Fruit fly (Drosophila melanogaster) whole organism, embryonic: ENCODE data around the gene rumi.
A peak's percentile ranks its signal among the peaks of the same experiment; 100 is the strongest.

ENCODE experiments used
- Bdp1 ChIP-seq: fragments of 200-800 bp; sonication (Bioruptor generic); optimal IDR thresholded peaks from 3 replicates; lab custom pipeline; 2016; ENCODE audit warnings: missing biosample characterization, missing genetic modification characterization
- Blimp-1 ChIP-seq: fragments of 200-800 bp; sonication (Bioruptor generic); optimal IDR thresholded peaks from 3 replicates; lab custom pipeline; 2018; ENCODE audit warnings: missing biosample characterization, missing genetic modification characterization, mild to moderate bottlenecking, moderate library complexity, missing genetic modification reagents
- CG10366 ChIP-seq: fragments of 200-800 bp; sonication (Bioruptor generic); IDR thresholded peaks from 2 replicates; pipeline ENCODE4 v1.3.6; 2022; ENCODE audit warnings: missing biosample characterization, missing genetic modification characterization
- CG10543 ChIP-seq: fragments of 200-800 bp; sonication (Bioruptor generic); optimal IDR thresholded peaks from 3 replicates; lab custom pipeline; 2017; ENCODE audit warnings: missing biosample characterization, mild to moderate bottlenecking, missing genetic modification characterization, moderate library complexity
- CG11504 ChIP-seq: fragments of 200-800 bp; sonication (Bioruptor generic); optimal IDR thresholded peaks from 3 replicates; lab custom pipeline; 2019; ENCODE audit warnings: missing biosample characterization, mild to moderate bottlenecking, missing genetic modification characterization, moderate library complexity
- CG12236 ChIP-seq: fragments of 200-800 bp; sonication (Bioruptor generic); optimal IDR thresholded peaks from 2 replicates; lab custom pipeline; 2016; ENCODE audit warnings: missing biosample characterization, missing genetic modification characterization
- CG12769 ChIP-seq: fragments of 200-800 bp; sonication (Bioruptor generic); optimal IDR thresholded peaks from 2 replicates; lab custom pipeline; 2019; ENCODE audit warnings: missing biosample characterization, mild to moderate bottlenecking, missing genetic modification characterization, moderate library complexity
- CG13424 ChIP-seq: fragments of 200-800 bp; sonication (Bioruptor generic); optimal IDR thresholded peaks from 2 replicates; lab custom pipeline; 2019; ENCODE audit warnings: missing biosample characterization, mild to moderate bottlenecking, missing genetic modification characterization, moderate library complexity
- CG14014 ChIP-seq: fragments of 200-800 bp; sonication (Bioruptor generic); IDR thresholded peaks from 2 replicates; pipeline ENCODE4 v1.3.6; 2022; ENCODE audit warnings: missing biosample characterization, missing genetic modification characterization
- CG17829 ChIP-seq: fragments of 200-800 bp; optimal IDR thresholded peaks from 2 replicates; lab custom pipeline; 2019; ENCODE audit warnings: missing biosample characterization, mild to moderate bottlenecking, missing genetic modification characterization, moderate library complexity
- CG2120 ChIP-seq: fragments of 200-800 bp; sonication (Bioruptor generic); optimal IDR thresholded peaks from 3 replicates; lab custom pipeline; 2016; ENCODE audit warnings: missing biosample characterization, missing genetic modification characterization
- CG2712 ChIP-seq: fragments of 200-800 bp; optimal IDR thresholded peaks from 3 replicates; lab custom pipeline; 2019; ENCODE audit warnings: missing biosample characterization, mild to moderate bottlenecking, missing genetic modification characterization, moderate library complexity
- CG32532 ChIP-seq: fragments of 200-800 bp; sonication (Bioruptor generic); IDR thresholded peaks from 2 replicates; pipeline ENCODE4 v1.3.6; 2022; ENCODE audit warnings: missing biosample characterization, missing genetic modification characterization
- CG6683 ChIP-seq: fragments of 200-800 bp; sonication (Bioruptor generic); optimal IDR thresholded peaks from 2 replicates; lab custom pipeline; 2017; ENCODE audit warnings: missing biosample characterization, mild to moderate bottlenecking, missing genetic modification characterization, missing genetic modification reagents
- CG6813 ChIP-seq: fragments of 200-800 bp; sonication (Bioruptor generic); optimal IDR thresholded peaks from 2 replicates; lab custom pipeline; 2017; ENCODE audit warnings: missing biosample characterization, missing genetic modification characterization, mild to moderate bottlenecking, moderate library complexity, missing genetic modification reagents
- CG7839 ChIP-seq: fragments of 200-800 bp; sonication (Bioruptor generic); optimal IDR thresholded peaks from 3 replicates; lab custom pipeline; 2018; ENCODE audit warnings: missing biosample characterization, mild to moderate bottlenecking, missing genetic modification characterization, moderate library complexity
- CG9727 ChIP-seq: fragments of 200-800 bp; sonication (Bioruptor generic); optimal IDR thresholded peaks from 3 replicates; lab custom pipeline; 2017; ENCODE audit warnings: missing biosample characterization, mild to moderate bottlenecking, missing genetic modification characterization
- CrebB ChIP-seq: fragments of 200-800 bp; sonication (Bioruptor generic); optimal IDR thresholded peaks from 3 replicates; lab custom pipeline; 2018; ENCODE audit warnings: missing biosample characterization, mild to moderate bottlenecking, missing genetic modification characterization
- Drgx ChIP-seq: fragments of 200-800 bp; sonication (Bioruptor generic); IDR thresholded peaks from 2 replicates; pipeline ENCODE4 v1.3.6; 2022; ENCODE audit warnings: missing biosample characterization, missing genetic modification characterization
- E2f2 ChIP-seq: fragments of 200-800 bp; sonication (Bioruptor generic); IDR thresholded peaks from 2 replicates; pipeline ENCODE4 v1.3.6; 2022; ENCODE audit warnings: missing biosample characterization, missing genetic modification characterization
- Elba2 ChIP-seq: fragments of 200-800 bp; sonication (Bioruptor generic); optimal IDR thresholded peaks from 3 replicates; lab custom pipeline; 2016; ENCODE audit warnings: missing biosample characterization, missing genetic modification characterization
- Fer2 ChIP-seq: fragments of 200-800 bp; sonication (Bioruptor generic); optimal IDR thresholded peaks from 2 replicates; lab custom pipeline; 2018; ENCODE audit warnings: missing biosample characterization, mild to moderate bottlenecking, missing genetic modification characterization, moderate library complexity
- Med ChIP-seq: fragments of 200-800 bp; sonication (Bioruptor generic); peaks from one replicate; lab custom pipeline; 2016; ENCODE audit warnings: missing biosample characterization, missing genetic modification characterization, mild to moderate bottlenecking, inconsistent platforms, moderate library complexity
- Sry-δ ChIP-seq: fragments of 200-800 bp; sonication (Bioruptor generic); optimal IDR thresholded peaks from 2 replicates; lab custom pipeline; 2016; ENCODE audit warnings: missing biosample characterization, missing genetic modification characterization
- Stat92E ChIP-seq, 3 experiments: fragments of >200 bp in 2 of 3; fragments of 200-800 bp in 1 of 3; sonication (Bioruptor generic) in 1 of 3; optimal IDR thresholded peaks; 2 replicates each; lab custom pipeline; 2017 to 2019; ENCODE audit warnings: missing biosample characterization in 3 of 3, missing genetic modification characterization in 3 of 3, mild to moderate bottlenecking in 1 of 3, moderate library complexity in 1 of 3
- Taf1 ChIP-seq: fragments of 200-800 bp; sonication (Bioruptor generic); IDR thresholded peaks from 2 replicates; pipeline ENCODE4 v1.3.6; 2022; ENCODE audit warnings: missing biosample characterization, missing genetic modification characterization
- bowl ChIP-seq: fragments of 200-800 bp; sonication (Bioruptor generic); IDR thresholded peaks from 2 replicates; pipeline ENCODE4 v1.3.6; 2022; ENCODE audit warnings: missing biosample characterization, missing genetic modification characterization
- br ChIP-seq: fragments of >200 bp; optimal IDR thresholded peaks from 2 replicates; lab custom pipeline; 2017
- bsh ChIP-seq, 2 experiments: fragments of 200-800 bp; sonication (Bioruptor generic); optimal IDR thresholded peaks; 2 replicates each; lab custom pipeline; 2017 to 2018; ENCODE audit warnings: mild to moderate bottlenecking in 2 of 2, missing biosample characterization in 2 of 2, missing genetic modification characterization in 2 of 2, moderate library complexity in 1 of 2
- cg ChIP-seq: fragments of 200-800 bp; sonication (Bioruptor generic); optimal IDR thresholded peaks from 3 replicates; lab custom pipeline; 2019; ENCODE audit warnings: missing biosample characterization, mild to moderate bottlenecking, missing genetic modification characterization, moderate library complexity
- croc ChIP-seq: fragments of 200-800 bp; sonication (Bioruptor generic); conservative IDR thresholded peaks from 3 replicates; pipeline ENCODE4 v1.3.6; 2022; ENCODE audit warnings: missing biosample characterization, missing genetic modification characterization
- dmrt11E ChIP-seq: fragments of 200-800 bp; sonication (Bioruptor generic); optimal IDR thresholded peaks from 3 replicates; lab custom pipeline; 2018; ENCODE audit warnings: missing biosample characterization, mild to moderate bottlenecking, missing genetic modification characterization, moderate library complexity
- dysf ChIP-seq: fragments of 200-800 bp; sonication (Bioruptor generic); IDR thresholded peaks from 3 replicates; pipeline ENCODE4 v1.3.6; 2022; ENCODE audit warnings: missing biosample characterization, missing genetic modification characterization
- fru ChIP-seq: fragments of >200 bp; optimal IDR thresholded peaks from 2 replicates; lab custom pipeline; 2017
- gce ChIP-seq: fragments of 200-800 bp; sonication (Bioruptor generic); IDR thresholded peaks from 3 replicates; pipeline ENCODE4 v1.3.6; 2022; ENCODE audit warnings: missing biosample characterization, missing genetic modification characterization
- gcm2 ChIP-seq: fragments of 200-800 bp; sonication (Bioruptor generic); optimal IDR thresholded peaks from 2 replicates; lab custom pipeline; 2016; ENCODE audit warnings: missing biosample characterization, missing genetic modification characterization
- grn ChIP-seq: fragments of 200-800 bp; sonication (Bioruptor generic); optimal IDR thresholded peaks from 3 replicates; lab custom pipeline; 2017; ENCODE audit warnings: missing biosample characterization, missing genetic modification characterization
- her ChIP-seq: fragments of 200-800 bp; sonication (Bioruptor generic); optimal IDR thresholded peaks from 2 replicates; lab custom pipeline; 2016; ENCODE audit warnings: missing biosample characterization, missing genetic modification characterization
- kah ChIP-seq: fragments of 200-800 bp; sonication (Bioruptor generic); optimal IDR thresholded peaks from 2 replicates; lab custom pipeline; 2018; ENCODE audit warnings: missing biosample characterization, mild to moderate bottlenecking, missing genetic modification characterization
- odd ChIP-seq: fragments of 200-800 bp; sonication (Bioruptor generic); optimal IDR thresholded peaks from 2 replicates; lab custom pipeline; 2017; ENCODE audit warnings: missing biosample characterization, mild to moderate bottlenecking, missing genetic modification characterization
- onecut ChIP-seq: fragments of 200-800 bp; sonication (Bioruptor generic); IDR thresholded peaks from 2 replicates; pipeline ENCODE4 v1.3.6; 2022; ENCODE audit warnings: missing biosample characterization, missing genetic modification characterization
- pros ChIP-seq: fragments of 200-800 bp; sonication (Bioruptor generic); optimal IDR thresholded peaks from 3 replicates; lab custom pipeline; 2019; ENCODE audit warnings: missing biosample characterization, mild to moderate bottlenecking, missing genetic modification characterization, moderate library complexity
- sd ChIP-seq: fragments of 200-800 bp; sonication (Bioruptor generic); optimal IDR thresholded peaks from 3 replicates; lab custom pipeline; 2018; ENCODE audit warnings: missing biosample characterization, mild to moderate bottlenecking, missing genetic modification characterization, moderate library complexity
- shn ChIP-seq: fragments of 200-800 bp; sonication (Bioruptor generic); optimal IDR thresholded peaks from 3 replicates; lab custom pipeline; 2016; ENCODE audit warnings: missing biosample characterization, missing genetic modification characterization
- sim ChIP-seq: fragments of 200-800 bp; sonication (Bioruptor generic); IDR thresholded peaks from 2 replicates; pipeline ENCODE4 v1.3.6; 2022; ENCODE audit warnings: missing biosample characterization, missing genetic modification characterization
- sqz ChIP-seq: fragments of 200-800 bp; sonication (Bioruptor generic); optimal IDR thresholded peaks from 3 replicates; lab custom pipeline; 2018; ENCODE audit warnings: missing biosample characterization, mild to moderate bottlenecking, missing genetic modification characterization
- stc ChIP-seq: fragments of 200-800 bp; sonication (Bioruptor generic); IDR thresholded peaks from 2 replicates; pipeline ENCODE4 v1.3.6; 2022; ENCODE audit warnings: missing biosample characterization, missing genetic modification characterization
- sug ChIP-seq: fragments of 200-800 bp; optimal IDR thresholded peaks from 2 replicates; lab custom pipeline; 2019; ENCODE audit warnings: missing biosample characterization, mild to moderate bottlenecking, missing genetic modification characterization, moderate library complexity
- tgo ChIP-seq: fragments of 200-800 bp; sonication (Bioruptor generic); IDR thresholded peaks from 3 replicates; pipeline ENCODE4 v1.3.6; 2022; ENCODE audit warnings: missing biosample characterization, missing genetic modification characterization
- tll ChIP-seq, 2 experiments: fragments of 200-800 bp in 1 of 2; fragments of >200 bp in 1 of 2; sonication (Bioruptor generic) in 1 of 2; optimal IDR thresholded peaks; 2 replicates each; lab custom pipeline; 2017 to 2019; ENCODE audit warnings: missing biosample characterization in 2 of 2, missing genetic modification characterization in 2 of 2, mild to moderate bottlenecking in 1 of 2, moderate library complexity in 1 of 2
- twi ChIP-seq: fragments of 200-800 bp; optimal IDR thresholded peaks from 2 replicates; lab custom pipeline; 2019; ENCODE audit warnings: missing biosample characterization, mild to moderate bottlenecking, missing genetic modification characterization, moderate library complexity

Gene rumi

dm6 chr3R:22781412-22781811 is 31.0 kb upstream of the rumi start (continued):
- TF ChIP-seq grn (GFP tag; lab: Kevin White, UChicago) (no peak), Blimp-1 (GFP tag; lab: Kevin White, UChicago) (peak; percentile 29), Bdp1 (GFP tag; lab: Kevin White, UChicago) (no peak), Drgx (GFP tag; lab: Robert Waterston, UW) (peak; percentile 80), dysf (GFP tag; lab: Robert Waterston, UW) (0 out of 3 replicates have a peak, but pooled peaks have one; percentile 19), tgo (GFP tag; lab: Robert Waterston, UW) (no peak), sim (GFP tag; lab: Robert Waterston, UW) (no peak), shn (GFP tag; lab: Kevin White, UChicago) (no peak), CG11504 (tag; lab: Kevin White, UChicago) (peak; percentile 59), CG13424 (tag; lab: Kevin White, UChicago) (peak; percentile 2), Sry-δ (GFP tag; lab: Kevin White, UChicago) (no peak), CG32532 (GFP tag; lab: Robert Waterston, UW) (peak; percentile 63), CG10543 (GFP tag; lab: Kevin White, UChicago) (peak; percentile 45), sqz (GFP tag; lab: Kevin White, UChicago) (peak; percentile 18), stc (GFP tag; lab: Robert Waterston, UW) (no peak), CG14014 (peak; percentile 53; the same call in 1 of the 2 replicates), sug (tag; lab: Kevin White, UChicago) (peak; percentile 5), Taf1 (GFP tag; lab: Robert Waterston, UW) (no peak), Elba2 (GFP tag; lab: Kevin White, UChicago) (no peak), odd (peak; percentile 14), E2f2 (peak; percentile 33), cg (GFP tag; lab: Kevin White, UChicago) (peak; percentile 85), gce (GFP tag; lab: Robert Waterston, UW) (0 out of 3 replicates have a peak, but pooled peaks have one; percentile 22), CG7839 (no peak), CG9727 (GFP tag; lab: Kevin White, UChicago) (no peak), sd (tag; lab: Kevin White, UChicago) (peak; percentile 22), pros (GFP tag; lab: Kevin White, UChicago) (peak; percentile 2), fru (lab: Kevin White, UChicago) (no peak), CG12236 (GFP tag; lab: Kevin White, UChicago) (no peak), bsh (GFP tag; optimal IDR thresholded peaks at IDR 0.05; lab: Kevin White, UChicago) (peak in 1 of 2 experiments; percentile 14), CG2712 (tag; lab: Kevin White, UChicago) (peak; percentile 0), her (no peak), CG17829 (tag; lab: Kevin White, UChicago) (peak; percentile 7), onecut (peak; percentile 53), CG6683 (no peak), CG12769 (tag; lab: Kevin White, UChicago) (peak; percentile 7), dmrt11E (no peak), CG6813 (no peak), kah (peak; percentile 17), br (lab: Kevin White, UChicago) (no peak), CG10366 (GFP tag; lab: Robert Waterston, UW) (peak; percentile 30; the same call in 1 of the 2 replicates), gcm2 (GFP tag; lab: Kevin White, UChicago) (no peak), Med (GFP tag; lab: Kevin White, UChicago) (no peak), croc (no peak), CrebB (tag; lab: Kevin White, UChicago) (peak; percentile 11), Stat92E (GFP tag; optimal IDR thresholded peaks at IDR 0.05; lab: Kevin White, UChicago) (peak in 1 of 3 experiments; percentile 36), tll (GFP tag; optimal IDR thresholded peaks at IDR 0.05; lab: Kevin White, UChicago) (no peak), twi (tag; lab: Kevin White, UChicago) (peak; percentile 14), CG2120 (GFP tag; lab: Kevin White, UChicago) (no peak), Fer2 (no peak), bowl (GFP tag; lab: Robert Waterston, UW) (peak; percentile 58; the same call in 1 of the 2 replicates)
